In the genomic region with DNA sequence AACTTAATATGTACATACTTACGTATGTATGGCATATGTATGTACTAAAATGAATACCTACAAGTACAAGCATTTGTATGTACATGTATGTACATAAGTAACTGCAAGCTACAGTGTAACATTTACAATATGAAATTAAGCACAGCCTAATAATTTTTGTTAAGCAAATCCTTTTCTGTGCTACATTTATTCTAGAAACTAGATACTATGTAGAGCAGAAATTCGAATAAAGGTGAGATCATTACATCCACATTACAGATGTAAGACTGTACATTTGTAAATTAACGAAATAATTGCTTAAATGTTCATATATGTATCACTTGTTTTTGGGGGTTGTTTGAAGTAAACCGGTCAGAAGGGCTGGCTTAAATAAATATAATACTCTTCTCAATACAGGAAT, we compare ENCODE assay signal across 3 fruit fly cellular contexts.
TF ChIP-seq lines count a peak whose summit lies in the region.

No protein-coding gene starts in this region.

TF ChIP-seq in whole organism, embryonic, 481 proteins besides CTCF, POLR2A, EP300 and RAD21 (continued from another document and continues in another):
- TF ChIP-seq Fer3 (tag; optimal IDR thresholded peaks at IDR 0.05; lab: Kevin White, UChicago) (peak; percentile 40), Med (GFP tag; lab: Kevin White, UChicago) (peak; percentile 39), zfh2 (GFP tag; optimal IDR thresholded peaks at IDR 0.05; lab: Kevin White, UChicago) (no peak), Hand (GFP tag; optimal IDR thresholded peaks at IDR 0.05; lab: Kevin White, UChicago) (peak; percentile 7), sna (GFP tag; IDR thresholded peaks at IDR 0.05; lab: Robert Waterston, UW; ENCODE audit: partially characterized antibody) (no peak), gsb (GFP tag; IDR thresholded peaks at IDR 0.05; lab: Robert Waterston, UW) (0 out of 2 replicates have a peak, but pooled peaks have one; percentile 12), unpg (GFP tag; optimal IDR thresholded peaks at IDR 0.05; lab: Kevin White, UChicago) (peak; percentile 2), usp (GFP tag; optimal IDR thresholded peaks at IDR 0.05; lab: Kevin White, UChicago) (no peak), Vsx1 (GFP tag; optimal IDR thresholded peaks at IDR 0.05; lab: Kevin White, UChicago) (peak; percentile 1), CG17568 (GFP tag; optimal IDR thresholded peaks at IDR 0.05; lab: Kevin White, UChicago) (peak; percentile 12), phol (tag; optimal IDR thresholded peaks at IDR 0.05; lab: Kevin White, UChicago) (peak; percentile 4), odd (GFP tag; optimal IDR thresholded peaks at IDR 0.05; lab: Kevin White, UChicago) (no peak), Ptx1 (GFP tag; IDR thresholded peaks at IDR 0.05; lab: Robert Waterston, UW) (peak; percentile 50; the same call in 1 of the 2 replicates), CG32532 (GFP tag; IDR thresholded peaks at IDR 0.05; lab: Robert Waterston, UW) (no peak), Hmr (GFP tag; optimal IDR thresholded peaks at IDR 0.05; lab: Kevin White, UChicago) (peak; percentile 16), CG1233 (GFP tag; optimal IDR thresholded peaks at IDR 0.05; lab: Kevin White, UChicago) (no peak), CG8290 (GFP tag; optimal IDR thresholded peaks at IDR 0.05; lab: Kevin White, UChicago) (no peak), CG8290 (tag; optimal IDR thresholded peaks at IDR 0.05; lab: Kevin White, UChicago) (peak in 1 of 2 experiments; percentile 11), CG17328 (GFP tag; IDR thresholded peaks at IDR 0.05; lab: Robert Waterston, UW) (peak; percentile 17; the same call in 1 of the 2 replicates), CG12391 (tag; optimal IDR thresholded peaks at IDR 0.05; lab: Kevin White, UChicago) (peak; percentile 32), Asciz (GFP tag; optimal IDR thresholded peaks at IDR 0.05; lab: Kevin White, UChicago) (peak; percentile 33), CG17361 (GFP tag; IDR thresholded peaks at IDR 0.05; lab: Robert Waterston, UW) (0 out of 3 replicates have a peak, but pooled peaks have one; percentile 28), fd96Cb (tag; optimal IDR thresholded peaks at IDR 0.05; lab: Kevin White, UChicago) (peak; percentile 7), CG11398 (GFP tag; optimal IDR thresholded peaks at IDR 0.05; lab: Kevin White, UChicago) (no peak), CG12744 (GFP tag; optimal IDR thresholded peaks at IDR 0.05; lab: Kevin White, UChicago) (peak; percentile 13), prd (optimal IDR thresholded peaks at IDR 0.05; lab: Kevin White, UChicago) (no peak), prd (GFP tag; IDR thresholded peaks at IDR 0.05; lab: Robert Waterston, UW) (no peak), CG17359 (tag; optimal IDR thresholded peaks at IDR 0.05; lab: Kevin White, UChicago) (peak; percentile 34), grau (tag; optimal IDR thresholded peaks at IDR 0.05; lab: Kevin White, UChicago) (no peak), cwo (GFP tag; optimal IDR thresholded peaks at IDR 0.05; lab: Kevin White, UChicago) (no peak), lmd (GFP tag; IDR thresholded peaks at IDR 0.05; lab: Robert Waterston, UW) (0 out of 2 replicates have a peak, but pooled peaks have one; percentile 29), CG3281 (GFP tag; optimal IDR thresholded peaks at IDR 0.05; lab: Kevin White, UChicago) (peak; percentile 23), CG9932 (GFP tag; IDR thresholded peaks at IDR 0.05; lab: Robert Waterston, UW) (peak; percentile 15; the same call in 1 of the 2 replicates), Hr3 (GFP tag; optimal IDR thresholded peaks at IDR 0.05; lab: Kevin White, UChicago) (no peak), mirr (GFP tag; optimal IDR thresholded peaks at IDR 0.05; lab: Kevin White, UChicago) (no peak), CG15514 (GFP tag; optimal IDR thresholded peaks at IDR 0.05; lab: Kevin White, UChicago) (peak; percentile 17), CG6813 (GFP tag; optimal IDR thresholded peaks at IDR 0.05; lab: Kevin White, UChicago) (no peak), slbo (GFP tag; IDR thresholded peaks at IDR 0.05; lab: Robert Waterston, UW) (peak; percentile 55; the same call in 1 of the 2 replicates), chm (GFP tag; IDR thresholded peaks at IDR 0.05; lab: Robert Waterston, UW) (no peak), CG9727 (GFP tag; optimal IDR thresholded peaks at IDR 0.05; lab: Kevin White, UChicago) (no peak), B-H2 (GFP tag; optimal IDR thresholded peaks at IDR 0.05; lab: Kevin White, UChicago) (no peak), CG6765 (GFP tag; optimal IDR thresholded peaks at IDR 0.05; lab: Kevin White, UChicago) (no peak)

TF ChIP-seq in whole organism, prepupa, 60 proteins besides CTCF, POLR2A, EP300 and RAD21 (continued from another document):
- peak; percentile 79 for TF ChIP-seq esn (GFP tag; optimal IDR thresholded peaks at IDR 0.05; lab: Kevin White, UChicago)
- peak; percentile 25 for TF ChIP-seq vri (GFP tag; optimal IDR thresholded peaks at IDR 0.05; lab: Kevin White, UChicago)
- peak; percentile 45 for TF ChIP-seq achi (GFP tag; optimal IDR thresholded peaks at IDR 0.05; lab: Kevin White, UChicago)
- TF ChIP-seq eg (GFP tag; IDR thresholded peaks at IDR 0.05; lab: Robert Waterston, UW): 0 out of 3 replicates have a peak, but pooled peaks have one; percentile 39
- TF ChIP-seq fd59A (GFP tag; optimal IDR thresholded peaks at IDR 0.05; lab: Kevin White, UChicago): no peak
- TF ChIP-seq Ets21C (GFP tag; optimal IDR thresholded peaks at IDR 0.05; lab: Kevin White, UChicago): peak; percentile 62
- peak; percentile 47 for TF ChIP-seq Sox102F (GFP tag; optimal IDR thresholded peaks at IDR 0.05; lab: Kevin White, UChicago)
- TF ChIP-seq CG32006 (GFP tag; optimal IDR thresholded peaks at IDR 0.05; lab: Kevin White, UChicago): peak; percentile 24
- peak; percentile 68 for TF ChIP-seq topi (GFP tag; optimal IDR thresholded peaks at IDR 0.05; lab: Kevin White, UChicago)
- TF ChIP-seq svp (GFP tag; lab: Kevin White, UChicago): peak; percentile 81
- peak; percentile 16 for TF ChIP-seq Sox14 (GFP tag; optimal IDR thresholded peaks at IDR 0.05; lab: Kevin White, UChicago)
- TF ChIP-seq dsx (GFP tag; optimal IDR thresholded peaks at IDR 0.05; lab: Kevin White, UChicago; ENCODE audit: poor library complexity, severe bottlenecking): peak; percentile 19
- peak; percentile 60 for TF ChIP-seq pdm3 (GFP tag; optimal IDR thresholded peaks at IDR 0.05; lab: Kevin White, UChicago)
- TF ChIP-seq Eip75B (GFP tag; optimal IDR thresholded peaks at IDR 0.05; lab: Kevin White, UChicago): no peak
- TF ChIP-seq Smox (GFP tag; optimal IDR thresholded peaks at IDR 0.05; lab: Kevin White, UChicago): peak; percentile 69
- peak; percentile 38 for TF ChIP-seq Hr4 (GFP tag; optimal IDR thresholded peaks at IDR 0.05; lab: Kevin White, UChicago)
- TF ChIP-seq CG6792 (GFP tag; optimal IDR thresholded peaks at IDR 0.05; lab: Kevin White, UChicago): peak; percentile 36
- TF ChIP-seq CG34406 (GFP tag; optimal IDR thresholded peaks at IDR 0.05; lab: Kevin White, UChicago): peak; percentile 45
- TF ChIP-seq acj6 (GFP tag; optimal IDR thresholded peaks at IDR 0.05; lab: Kevin White, UChicago): peak; percentile 48
- TF ChIP-seq Sox15 (GFP tag; optimal IDR thresholded peaks at IDR 0.05; lab: Kevin White, UChicago): peak; percentile 5
- TF ChIP-seq Ets96B (tag; optimal IDR thresholded peaks at IDR 0.05; lab: Kevin White, UChicago): peak; percentile 8
- no peak for TF ChIP-seq CG11294 (GFP tag; IDR thresholded peaks at IDR 0.05; lab: Robert Waterston, UW)
- TF ChIP-seq CG9139 (GFP tag; optimal IDR thresholded peaks at IDR 0.05; lab: Kevin White, UChicago): no peak
TF ChIP-seq in whole organism, prepupa: peak in this region for 31.

TF ChIP-seq in whole organism, wandering third instar larva, 38 proteins besides CTCF, POLR2A, EP300 and RAD21 (continued from another document):
- no peak for TF ChIP-seq Dif (GFP tag; optimal IDR thresholded peaks at IDR 0.05; lab: Kevin White, UChicago; ENCODE audit: partially characterized antibody)
- TF ChIP-seq sage (GFP tag; optimal IDR thresholded peaks at IDR 0.05; lab: Kevin White, UChicago): no peak
- TF ChIP-seq Abd-B (GFP tag; optimal IDR thresholded peaks at IDR 0.05; lab: Kevin White, UChicago): no peak
- TF ChIP-seq Dfd (GFP tag; optimal IDR thresholded peaks at IDR 0.05; lab: Kevin White, UChicago): no peak
- TF ChIP-seq Hr78 (GFP tag; optimal IDR thresholded peaks at IDR 0.05; lab: Kevin White, UChicago): no peak
- TF ChIP-seq GATAd (GFP tag; optimal IDR thresholded peaks at IDR 0.05; lab: Kevin White, UChicago): no peak
- TF ChIP-seq dmrt93B (GFP tag; optimal IDR thresholded peaks at IDR 0.05; lab: Kevin White, UChicago): peak; percentile 15
- no peak for TF ChIP-seq pan (optimal IDR thresholded peaks at IDR 0.05; lab: Kevin White, UChicago)
- TF ChIP-seq sv (GFP tag; optimal IDR thresholded peaks at IDR 0.05; lab: Kevin White, UChicago): no peak
